Fruit fly (Drosophila melanogaster): ENCODE data around the gene Dyrk2.

DNA sequence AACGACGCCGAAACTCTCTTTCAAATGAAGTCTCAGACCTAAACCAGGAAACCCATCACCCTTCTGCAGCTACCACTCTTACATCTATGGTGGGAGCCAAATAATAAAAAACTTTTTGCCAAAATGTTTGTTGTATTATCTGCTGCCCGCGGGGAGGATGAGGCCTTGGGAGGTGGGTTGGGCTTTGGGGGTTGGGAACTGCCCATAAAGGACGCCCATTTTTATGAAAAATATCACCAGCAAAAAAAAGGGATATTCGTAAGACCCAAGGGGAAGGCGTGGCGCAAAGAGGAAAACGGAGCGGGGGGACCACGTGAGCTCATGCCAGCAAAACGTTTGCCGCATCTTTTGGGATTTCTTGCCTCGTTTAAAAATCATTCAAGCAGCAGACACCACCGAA, 87.6 kb downstream of the Dyrk2 start:
- TF ChIP-seq kay (GFP tag; ENCODE audit: borderline replicate concordance), result no peak
- TF ChIP-seq bab1 (GFP tag; optimal IDR thresholded peaks at IDR 0.05), result no peak
- TF ChIP-seq ovo (GFP tag; optimal IDR thresholded peaks at IDR 0.05), result no peak
- TF ChIP-seq toe (GFP tag; optimal IDR thresholded peaks at IDR 0.05), result no peak
- no peak for TF ChIP-seq CG7101 (tag; optimal IDR thresholded peaks at IDR 0.05)
- TF ChIP-seq CG1620 (GFP tag; optimal IDR thresholded peaks at IDR 0.05), result no peak
- no peak for TF ChIP-seq Hr96 (GFP tag; optimal IDR thresholded peaks at IDR 0.05)
- no peak for TF ChIP-seq CG33017 (tag; optimal IDR thresholded peaks at IDR 0.05)
